Worm (Caenorhabditis elegans): ENCODE measurements around the gene gfat-1.

- no peak for TF ChIP-seq B0336.3 (GFP tag; IDR thresholded peaks at IDR 0.05)
- TF ChIP-seq B0261.1 (tag; optimal IDR thresholded peaks at IDR 0.05) = no peak
- TF ChIP-seq madf-10 (tag; optimal IDR thresholded peaks at IDR 0.05) = no peak
- no peak for TF ChIP-seq unc-62 (GFP tag; optimal IDR thresholded peaks at IDR 0.05)
- TF ChIP-seq lin-26 (GFP tag; IDR thresholded peaks at IDR 0.05) = no peak
- no peak for TF ChIP-seq attf-3 (GFP tag; conservative IDR thresholded peaks at IDR 0.05)
- TF ChIP-seq aptf-2 (GFP tag; conservative IDR thresholded peaks at IDR 0.05) = no peak
These were observed 3.7 kb downstream of the gfat-1 start for ce11 chrII:11591558-11591957.

Data from whole organism, young adult.